Worm (Caenorhabditis elegans) whole organism, L1 larva: ENCODE data around the gene F01F1.3.

ENCODE experiments used
- C04F5.9 ChIP-seq: sonication (generic microtip); optimal IDR thresholded peaks from 2 replicates; lab custom pipeline; 2016; ENCODE audit warnings: missing genetic modification characterization, missing compliant biosample characterization
- C16A3.4 ChIP-seq: fragments of 150-350 bp; optimal IDR thresholded peaks from 2 replicates; lab custom pipeline; 2014; ENCODE audit warnings: missing biosample characterization, missing genetic modification characterization
- C34B4.2 ChIP-seq: sonication (generic microtip); optimal IDR thresholded peaks from 2 replicates; lab custom pipeline; 2017; ENCODE audit warnings: mild to moderate bottlenecking, missing genetic modification characterization, missing compliant biosample characterization
- F16B12.6 ChIP-seq: fragments of 150-350 bp; optimal IDR thresholded peaks from 2 replicates; lab custom pipeline; 2014; ENCODE audit warnings: missing biosample characterization, missing genetic modification characterization
- aha-1 ChIP-seq: fragments of 150-350 bp; optimal IDR thresholded peaks from 2 replicates; lab custom pipeline; 2014; ENCODE audit warnings: missing biosample characterization, missing genetic modification characterization
- blmp-1 ChIP-seq: fragments of 150-350 bp; optimal IDR thresholded peaks from 2 replicates; lab custom pipeline; 2014; ENCODE audit warnings: missing biosample characterization, missing genetic modification characterization
- ceh-90 ChIP-seq: sonication (generic microtip); optimal IDR thresholded peaks from 2 replicates; lab custom pipeline; 2016; ENCODE audit warnings: missing genetic modification characterization, missing compliant biosample characterization
- dpl-1 ChIP-seq, 3 experiments: fragments of 150-350 bp in 2 of 3; sonication (generic microtip) in 1 of 3; optimal IDR thresholded peaks; 2 replicates each; lab custom pipeline; 2014 to 2017; ENCODE audit warnings: missing biosample characterization in 3 of 3, missing genetic modification characterization in 3 of 3, missing genetic modification reagents in 3 of 3
- efl-1 ChIP-seq, 4 experiments: fragments of 150-350 bp; optimal IDR thresholded peaks in 3 of 4; peaks in 1 of 4; 1 replicate in 1 of 4; 2 replicates in 3 of 4; lab custom pipeline; 2014; ENCODE audit warnings: missing biosample characterization in 2 of 4, missing genetic modification characterization in 2 of 4, missing genetic modification reagents in 2 of 4
- efl-3 ChIP-seq: fragments of 200-800 bp; sonication (Bioruptor generic); optimal IDR thresholded peaks from 2 replicates; lab custom pipeline; 2018; ENCODE audit warnings: mild to moderate bottlenecking, missing genetic modification characterization, missing compliant biosample characterization
- elt-3 ChIP-seq, 6 experiments: fragments of 150-350 bp in 1 of 6; sonication (generic microtip); optimal IDR thresholded peaks; 2 replicates each; lab custom pipeline; 2017 to 2018; ENCODE audit warnings: missing biosample characterization in 6 of 6, missing genetic modification characterization in 6 of 6, inconsistent platforms in 1 of 6
- ets-5 ChIP-seq: fragments of 200-800 bp; sonication (Bioruptor generic); IDR thresholded peaks from 2 replicates; pipeline ENCODE4 v1.3.6; 2022; ENCODE audit warnings: missing genetic modification characterization, missing compliant biosample characterization
- grh-1 ChIP-seq: fragments of 200-800 bp; sonication (Bioruptor generic); IDR thresholded peaks from 2 replicates; pipeline ENCODE4 v1.3.6; 2022; ENCODE audit warnings: missing genetic modification reagents, missing genetic modification characterization, missing compliant biosample characterization
- hlh-17 ChIP-seq: fragments of 200-800 bp; sonication (Bioruptor generic); optimal IDR thresholded peaks from 2 replicates; lab custom pipeline; 2018; ENCODE audit warnings: missing genetic modification characterization, mild to moderate bottlenecking, missing compliant biosample characterization, moderate library complexity, borderline replicate concordance
- hpl-2 ChIP-seq: fragments of 150-350 bp; optimal IDR thresholded peaks from 2 replicates; lab custom pipeline; 2014; ENCODE audit warnings: missing biosample characterization, missing genetic modification reagents, missing genetic modification characterization
- irx-1 ChIP-seq: sonication (generic microtip); optimal IDR thresholded peaks from 2 replicates; lab custom pipeline; 2016; ENCODE audit warnings: missing genetic modification characterization, missing compliant biosample characterization
- lin-13 ChIP-seq: fragments of 150-350 bp; optimal IDR thresholded peaks from 2 replicates; lab custom pipeline; 2014; ENCODE audit warnings: missing biosample characterization, missing genetic modification reagents, missing genetic modification characterization
- lin-14 ChIP-seq: fragments of 200-800 bp; sonication (Bioruptor generic); optimal IDR thresholded peaks from 2 replicates; lab custom pipeline; 2018; ENCODE audit warnings: mild to moderate bottlenecking, missing genetic modification characterization, moderate library complexity, missing compliant biosample characterization
- lin-35 ChIP-seq, 2 experiments: fragments of 150-350 bp; optimal IDR thresholded peaks; 2 replicates each; lab custom pipeline; 2014; ENCODE audit warnings: missing biosample characterization in 2 of 2, missing genetic modification characterization in 2 of 2, missing genetic modification reagents in 2 of 2
- lin-39 ChIP-seq: fragments of 150-350 bp; optimal IDR thresholded peaks from 2 replicates; lab custom pipeline; 2014; ENCODE audit warnings: missing biosample characterization, missing genetic modification reagents, missing genetic modification characterization
- lir-3 ChIP-seq: sonication (generic microtip); optimal IDR thresholded peaks from 2 replicates; lab custom pipeline; 2016; ENCODE audit warnings: mild to moderate bottlenecking, missing genetic modification characterization, moderate library complexity, missing compliant biosample characterization; ENCODE audit not compliant: poor library complexity
- lsy-2 ChIP-seq, 2 experiments: fragments of 150-350 bp; optimal IDR thresholded peaks; 2 replicates each; lab custom pipeline; 2014; ENCODE audit warnings: missing biosample characterization in 2 of 2, missing genetic modification characterization in 2 of 2
- mab-9 ChIP-seq: fragments of 200-800 bp; sonication (Bioruptor generic); IDR thresholded peaks from 2 replicates; pipeline ENCODE4 v1.3.6; 2022; ENCODE audit warnings: missing genetic modification reagents, missing genetic modification characterization, missing compliant biosample characterization
- mdl-1 ChIP-seq, 2 experiments: fragments of 150-350 bp; optimal IDR thresholded peaks; 2 replicates each; lab custom pipeline; 2014 to 2017; ENCODE audit warnings: missing biosample characterization in 2 of 2, missing genetic modification characterization in 2 of 2, inconsistent platforms in 1 of 2
- mep-1 ChIP-seq: fragments of 150-350 bp; optimal IDR thresholded peaks from 2 replicates; lab custom pipeline; 2014; ENCODE audit warnings: missing biosample characterization, missing genetic modification characterization
- nhr-19 ChIP-seq: fragments of 200-800 bp; sonication (Bioruptor generic); conservative IDR thresholded peaks from 2 replicates; pipeline ENCODE4 v1.3.6; 2022; ENCODE audit warnings: missing genetic modification characterization, missing compliant biosample characterization
- nhr-20 ChIP-seq: sonication (generic microtip); optimal IDR thresholded peaks from 2 replicates; lab custom pipeline; 2016; ENCODE audit warnings: mild to moderate bottlenecking, missing genetic modification characterization, missing compliant biosample characterization
- nhr-237 ChIP-seq: fragments of 150-350 bp; optimal IDR thresholded peaks from 2 replicates; lab custom pipeline; 2014; ENCODE audit warnings: missing biosample characterization, missing genetic modification characterization
- nhr-47 ChIP-seq: sonication (generic microtip); optimal IDR thresholded peaks from 2 replicates; lab custom pipeline; 2016; ENCODE audit warnings: mild to moderate bottlenecking, missing genetic modification characterization, moderate library complexity, missing compliant biosample characterization
- nhr-71 ChIP-seq: sonication (generic microtip); optimal IDR thresholded peaks from 2 replicates; lab custom pipeline; 2016; ENCODE audit warnings: mild to moderate bottlenecking, missing genetic modification characterization, moderate library complexity, missing compliant biosample characterization
- nhr-76 ChIP-seq: sonication (generic microtip); optimal IDR thresholded peaks from 2 replicates; lab custom pipeline; 2017; ENCODE audit warnings: missing biosample characterization, missing genetic modification characterization
- nhr-84 ChIP-seq: sonication (generic microtip); optimal IDR thresholded peaks from 2 replicates; lab custom pipeline; 2017; ENCODE audit warnings: missing biosample characterization, missing genetic modification characterization
- nhr-85 ChIP-seq: sonication (generic microtip); peaks from one replicate; lab custom pipeline; 2016; ENCODE audit warnings: missing genetic modification characterization, inconsistent platforms, missing compliant biosample characterization
- nhr-90 ChIP-seq: sonication (generic microtip); optimal IDR thresholded peaks from 2 replicates; lab custom pipeline; 2016; ENCODE audit warnings: mild to moderate bottlenecking, missing genetic modification characterization, missing compliant biosample characterization; ENCODE audit not compliant: poor library complexity
- pag-3 ChIP-seq: sonication (generic microtip); optimal IDR thresholded peaks from 2 replicates; lab custom pipeline; 2017; ENCODE audit warnings: missing genetic modification characterization, mild to moderate bottlenecking, missing compliant biosample characterization, antibody characterized with exemption, borderline replicate concordance; ENCODE audit not compliant: insufficient read depth
- pax-3 ChIP-seq: fragments of 200-800 bp; sonication (Bioruptor generic); optimal IDR thresholded peaks from 2 replicates; lab custom pipeline; 2018; ENCODE audit warnings: mild to moderate bottlenecking, missing genetic modification characterization, moderate library complexity, missing compliant biosample characterization
- skn-1 ChIP-seq: fragments of 150-350 bp; optimal IDR thresholded peaks from 2 replicates; lab custom pipeline; 2014; ENCODE audit warnings: missing biosample characterization, missing genetic modification characterization
- snu-23 ChIP-seq: sonication (generic microtip); optimal IDR thresholded peaks from 2 replicates; lab custom pipeline; 2016; ENCODE audit warnings: missing genetic modification characterization, missing compliant biosample characterization
- swsn-7 ChIP-seq: sonication (generic microtip); optimal IDR thresholded peaks from 2 replicates; lab custom pipeline; 2016; ENCODE audit warnings: missing genetic modification characterization, missing compliant biosample characterization
- tbx-2 ChIP-seq: sonication (generic microtip); optimal IDR thresholded peaks from 2 replicates; lab custom pipeline; 2016; ENCODE audit warnings: missing genetic modification characterization, missing compliant biosample characterization
- tlp-1 ChIP-seq: fragments of 150-350 bp; optimal IDR thresholded peaks from 2 replicates; lab custom pipeline; 2014; ENCODE audit warnings: missing biosample characterization, missing genetic modification characterization
- unc-130 ChIP-seq: fragments of 150-350 bp; optimal IDR thresholded peaks from 2 replicates; lab custom pipeline; 2017; ENCODE audit warnings: missing biosample characterization, missing genetic modification characterization, inconsistent platforms
- unc-30 ChIP-seq: sonication (generic microtip); optimal IDR thresholded peaks from 2 replicates; lab custom pipeline; 2017; ENCODE audit warnings: missing biosample characterization, missing genetic modification characterization
- unc-62 ChIP-seq: fragments of 150-350 bp; optimal IDR thresholded peaks from 2 replicates; lab custom pipeline; 2014; ENCODE audit warnings: missing biosample characterization, missing genetic modification reagents, missing genetic modification characterization
- vab-15 ChIP-seq: sonication (generic microtip); optimal IDR thresholded peaks from 2 replicates; lab custom pipeline; 2017; ENCODE audit warnings: missing genotype, mild to moderate bottlenecking, missing genetic modification characterization, missing compliant biosample characterization
- xbp-1 ChIP-seq: sonication (generic microtip); optimal IDR thresholded peaks from 2 replicates; lab custom pipeline; 2016; ENCODE audit warnings: missing genetic modification characterization, missing compliant biosample characterization
- ztf-4 ChIP-seq: fragments of 150-350 bp; optimal IDR thresholded peaks from 2 replicates; lab custom pipeline; 2014; ENCODE audit warnings: missing biosample characterization, missing genetic modification characterization

F01F1.3 gene

ce11 chrIII:5917365-5917958 lies 45.7 kb downstream of the F01F1.3 start (continued):
- TF ChIP-seq nhr-19 (no peak), unc-30 (tag; lab: Kevin White, UChicago) (no peak), nhr-76 (tag; lab: Kevin White, UChicago) (no peak), ets-5 (no peak), elt-3 (tag; optimal IDR thresholded peaks at IDR 0.05; lab: Kevin White, UChicago) (no peak), grh-1 (no peak), F16B12.6 (no peak), C16A3.4 (peak; percentile 22), pag-3 (tag; lab: Kevin White, UChicago) (no peak), hpl-2 (GFP tag; lab: Kevin White, UChicago) (no peak), nhr-20 (tag; lab: Kevin White, UChicago) (peak; percentile 27), tlp-1 (tag; lab: Kevin White, UChicago) (no peak), lin-14 (peak; percentile 16), nhr-84 (tag; lab: Kevin White, UChicago) (no peak), ceh-90 (no peak), mdl-1 (tag; optimal IDR thresholded peaks at IDR 0.05; lab: Kevin White, UChicago) (no peak), C04F5.9 (tag; lab: Kevin White, UChicago) (no peak), pax-3 (peak; percentile 9), lsy-2 (tag; optimal IDR thresholded peaks at IDR 0.05; lab: Kevin White, UChicago) (peak in 1 of 2 experiments; percentile 34), hlh-17 (GFP tag; lab: Kevin White, UChicago) (no peak), nhr-47 (tag; lab: Kevin White, UChicago) (peak; percentile 12), lin-39 (no peak), efl-1 (optimal IDR thresholded peaks at IDR 0.05; lab: Kevin White, UChicago) (peak in 1 of 2 experiments; percentile 21), efl-1 (GFP tag; optimal IDR thresholded peaks at IDR 0.05 in 1 of 2; lab: Kevin White, UChicago) (peak in 1 of 2 experiments; percentile 70)
- TF ChIP-seq, all 84 proteins: peak for 16

- no peak for TF ChIP-seq aha-1 (tag; lab: Kevin White, UChicago)
- peak in 5 of 6 experiments; percentile 83 to 96 (median 93) for TF ChIP-seq elt-3 (tag; optimal IDR thresholded peaks at IDR 0.05; lab: Kevin White, UChicago)
- peak; percentile 67 for TF ChIP-seq unc-130 (tag; lab: Kevin White, UChicago)
- peak; percentile 48 for TF ChIP-seq mep-1 (tag; lab: Kevin White, UChicago)
- TF ChIP-seq grh-1 = peak; percentile 71
- TF ChIP-seq blmp-1 (tag; lab: Kevin White, UChicago) = peak; percentile 94
- peak; percentile 4 for TF ChIP-seq skn-1 (tag; lab: Kevin White, UChicago)
- TF ChIP-seq nhr-90 (tag; lab: Kevin White, UChicago) = peak; percentile 77
- peak; percentile 22 for TF ChIP-seq lir-3 (tag; lab: Kevin White, UChicago)
- no peak for TF ChIP-seq unc-62 (GFP tag; lab: Kevin White, UChicago)
- TF ChIP-seq snu-23 = peak; percentile 75
- TF ChIP-seq nhr-76 (tag; lab: Kevin White, UChicago) = no peak
- peak in 1 of 2 experiments; percentile 17 for TF ChIP-seq efl-1 (optimal IDR thresholded peaks at IDR 0.05; lab: Kevin White, UChicago)
- peak in 1 of 2 experiments; percentile 93 for TF ChIP-seq efl-1 (GFP tag; optimal IDR thresholded peaks at IDR 0.05 in 1 of 2; lab: Kevin White, UChicago)
- peak in 1 of 2 experiments; percentile 77 for TF ChIP-seq lin-35 (GFP tag; optimal IDR thresholded peaks at IDR 0.05; lab: Kevin White, UChicago)
- TF ChIP-seq dpl-1 (GFP tag; optimal IDR thresholded peaks at IDR 0.05; lab: Kevin White, UChicago) = peak; percentile 8 to 42 (median 27)
- peak; percentile 54 for TF ChIP-seq nhr-47 (tag; lab: Kevin White, UChicago)
- TF ChIP-seq nhr-237 = no peak
- TF ChIP-seq tbx-2 (tag; lab: Kevin White, UChicago) = peak; percentile 74
- peak; percentile 4 for TF ChIP-seq C16A3.4
- TF ChIP-seq vab-15 (tag; lab: Kevin White, UChicago) = peak; percentile 76
- peak; percentile 91 for TF ChIP-seq nhr-20 (tag; lab: Kevin White, UChicago)
- TF ChIP-seq irx-1 = peak; percentile 19
- TF ChIP-seq lsy-2 (tag; optimal IDR thresholded peaks at IDR 0.05; lab: Kevin White, UChicago) = peak; percentile 37
- TF ChIP-seq mdl-1 (tag; optimal IDR thresholded peaks at IDR 0.05; lab: Kevin White, UChicago) = peak in 1 of 2 experiments; percentile 92
- TF ChIP-seq nhr-71 (tag; lab: Kevin White, UChicago) = peak; percentile 89
- no peak for TF ChIP-seq pax-3
- TF ChIP-seq xbp-1 (tag; lab: Kevin White, UChicago) = peak; percentile 45
- TF ChIP-seq efl-3 (GFP tag; lab: Kevin White, UChicago) = no peak
- TF ChIP-seq nhr-85 (tag; lab: Kevin White, UChicago) = peak; percentile 96
- TF ChIP-seq mab-9 = no peak
- TF ChIP-seq ztf-4 (tag; lab: Kevin White, UChicago) = peak; percentile 39
- TF ChIP-seq C34B4.2 (tag; lab: Kevin White, UChicago) = no peak
- peak; percentile 86 for TF ChIP-seq lin-14
- TF ChIP-seq nhr-19 = peak; percentile 78
- TF ChIP-seq swsn-7 (tag; lab: Kevin White, UChicago) = peak; percentile 17
- TF ChIP-seq lin-13 (GFP tag; lab: Kevin White, UChicago) = peak; percentile 7
Observed at ce11 chrIII:5919799-5920387, 48.2 kb downstream of the F01F1.3 start, which contains the start of the genes tdo-2 and C28H8.2. Gene tdo-2, minus strand, starts transcription at chrIII:5919955. Gene C28H8.2, plus strand, starts transcription at chrIII:5920322.
